Worm (Caenorhabditis elegans) whole organism, early embryonic: Measurements from ENCODE around the gene W06D11.3.

Source experiments
- B0310.2 ChIP-seq: sonication (generic microtip); optimal IDR thresholded peaks from 2 replicates; lab custom pipeline; 2016; ENCODE audit warnings: mild to moderate bottlenecking, missing genetic modification characterization, missing compliant biosample characterization
- aly-1 ChIP-seq: sonication (generic microtip); optimal IDR thresholded peaks from 2 replicates; lab custom pipeline; 2016; ENCODE audit warnings: missing genetic modification characterization, missing compliant biosample characterization
- ama-1 ChIP-seq: fragments of 150-350 bp; optimal IDR thresholded peaks from 2 replicates; lab custom pipeline; 2014
- ceh-13 ChIP-seq: fragments of 200-800 bp; sonication (Bioruptor generic); optimal IDR thresholded peaks from 2 replicates; lab custom pipeline; 2018; ENCODE audit warnings: mild to moderate bottlenecking, missing genetic modification characterization, missing compliant biosample characterization
- ceh-36 ChIP-seq: sonication (generic microtip); optimal IDR thresholded peaks from 2 replicates; lab custom pipeline; 2016; ENCODE audit warnings: missing genetic modification characterization, inconsistent platforms, missing compliant biosample characterization
- ets-7 ChIP-seq: sonication (generic microtip); optimal IDR thresholded peaks from 2 replicates; lab custom pipeline; 2016; ENCODE audit warnings: missing genotype, missing genetic modification characterization, missing compliant biosample characterization
- flt-1 ChIP-seq: fragments of 200-800 bp; sonication (Bioruptor generic); IDR thresholded peaks from 2 replicates; pipeline ENCODE4 v1.3.6; 2022; ENCODE audit warnings: missing genetic modification characterization, missing compliant biosample characterization
- hnd-1 ChIP-seq: sonication (generic microtip); optimal IDR thresholded peaks from 2 replicates; lab custom pipeline; 2016; ENCODE audit warnings: missing genetic modification characterization, missing compliant biosample characterization
- pes-1 ChIP-seq: fragments of 200-800 bp; sonication (Bioruptor generic); IDR thresholded peaks from 2 replicates; pipeline ENCODE4 v1.3.6; 2022; ENCODE audit warnings: missing genetic modification reagents, missing genetic modification characterization, missing compliant biosample characterization
- tbx-37 ChIP-seq: fragments of 200-800 bp; sonication (Bioruptor generic); conservative IDR thresholded peaks from 2 replicates; pipeline ENCODE4 v1.3.6; 2022; ENCODE audit warnings: missing genetic modification reagents, missing genetic modification characterization, missing compliant biosample characterization

DNA sequence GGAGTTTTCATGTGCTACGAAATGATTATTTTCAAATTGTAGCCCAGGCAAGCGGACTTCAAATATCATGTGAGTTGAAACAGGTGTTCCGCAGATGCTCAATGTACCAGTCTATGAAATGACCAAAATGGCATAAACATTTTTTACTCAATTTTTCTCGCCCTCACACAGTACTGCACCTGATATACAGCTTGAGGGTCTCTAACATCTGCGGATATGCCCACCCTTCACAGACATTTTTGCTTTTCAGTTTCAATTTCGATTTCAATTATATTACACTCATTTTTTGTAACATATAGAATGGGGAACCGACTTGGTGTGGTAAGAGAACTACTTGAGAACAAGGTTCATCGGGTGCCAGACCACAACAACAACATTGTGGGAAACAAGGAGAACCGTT, 48.2 kb downstream of the W06D11.3 start, which contains the start of gene F42F12.11:
- TF ChIP-seq ceh-36 = no peak
- no peak for TF ChIP-seq ama-1 (lab: Kevin White, UChicago)
- TF ChIP-seq flt-1 (GFP tag; lab: Robert Waterston, UW) = no peak
- no peak for TF ChIP-seq ets-7
- no peak for TF ChIP-seq ceh-13 (GFP tag; lab: Kevin White, UChicago)
- TF ChIP-seq aly-1 (tag; lab: Kevin White, UChicago) = no peak
- TF ChIP-seq pes-1 (GFP tag; lab: Robert Waterston, UW) = no peak
- no peak for TF ChIP-seq tbx-37 (GFP tag; lab: Robert Waterston, UW)
- TF ChIP-seq B0310.2 (tag; lab: Kevin White, UChicago) = no peak
- TF ChIP-seq hnd-1 (tag; lab: Kevin White, UChicago) = no peak
